Worm (Caenorhabditis elegans): ENCODE data around the gene Y71H2AM.14.

DNA sequence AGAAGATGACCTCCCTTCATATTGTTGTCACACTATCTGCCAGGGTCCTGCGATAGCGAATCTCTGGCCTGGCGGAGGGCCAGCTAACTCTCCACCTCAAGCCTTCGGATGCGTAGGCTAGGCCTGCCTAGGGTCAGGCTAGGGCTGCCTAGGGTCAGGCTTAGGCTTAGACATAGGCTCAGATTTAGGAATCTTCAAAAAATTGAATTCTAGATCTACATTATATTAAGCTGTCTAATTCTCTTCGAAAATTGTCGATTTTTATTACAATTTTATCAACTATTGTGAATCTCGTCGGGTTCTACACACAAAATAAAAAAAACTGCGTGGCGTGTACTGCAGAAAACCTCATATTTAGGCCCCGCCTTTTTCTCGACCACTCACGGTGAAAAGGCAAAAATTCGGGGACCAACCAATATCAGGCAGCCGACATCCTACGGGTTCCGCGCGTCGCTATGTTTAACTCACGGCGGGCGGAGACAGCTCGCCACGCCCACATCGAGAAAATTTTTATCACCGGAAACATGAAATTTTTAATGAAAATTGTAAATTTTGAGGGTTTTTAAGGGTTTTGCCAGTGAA, 49.1 kb upstream of the Y71H2AM.14 start:
- TF ChIP-seq lin-11 (tag; optimal IDR thresholded peaks at IDR 0.05) (no peak), ztf-11 (tag; optimal IDR thresholded peaks at IDR 0.05) (no peak), nhr-6 (tag; optimal IDR thresholded peaks at IDR 0.05) (no peak), fos-1 (tag; optimal IDR thresholded peaks at IDR 0.05) (no peak), snpc-4 (tag; optimal IDR thresholded peaks at IDR 0.05) (no peak)
